Worm (Caenorhabditis elegans) whole organism, L1 larva: ENCODE data around the gene pqn-83.

Source experiments
- C04F5.9 ChIP-seq: sonication (generic microtip); optimal IDR thresholded peaks from 2 replicates; lab custom pipeline; 2016; ENCODE audit warnings: missing genetic modification characterization, missing compliant biosample characterization
- aha-1 ChIP-seq: fragments of 150-350 bp; optimal IDR thresholded peaks from 2 replicates; lab custom pipeline; 2014; ENCODE audit warnings: missing biosample characterization, missing genetic modification characterization
- ama-1 ChIP-seq: fragments of 150-350 bp; optimal IDR thresholded peaks from 2 replicates; lab custom pipeline; 2014
- blmp-1 ChIP-seq: fragments of 150-350 bp; optimal IDR thresholded peaks from 2 replicates; lab custom pipeline; 2014; ENCODE audit warnings: missing biosample characterization, missing genetic modification characterization
- ceh-63 ChIP-seq: fragments of 200-800 bp; sonication (Bioruptor generic); optimal IDR thresholded peaks from 2 replicates; lab custom pipeline; 2018; ENCODE audit warnings: mild to moderate bottlenecking, missing genetic modification characterization, missing compliant biosample characterization
- ceh-8 ChIP-seq: fragments of 200-800 bp; sonication (Bioruptor generic); optimal IDR thresholded peaks from 2 replicates; lab custom pipeline; 2018; ENCODE audit warnings: mild to moderate bottlenecking, missing genetic modification characterization, moderate library complexity, missing compliant biosample characterization
- ceh-82 ChIP-seq, 3 experiments: fragments of 150-350 bp in 1 of 3; sonication (generic microtip) in 2 of 3; optimal IDR thresholded peaks; 2 replicates each; lab custom pipeline; 2014 to 2017; ENCODE audit warnings: missing biosample characterization in 3 of 3, missing genetic modification characterization in 3 of 3
- ceh-88 ChIP-seq: fragments of 200-800 bp; sonication (Bioruptor generic); IDR thresholded peaks from 2 replicates; pipeline ENCODE4 v1.3.6; 2022; ENCODE audit warnings: missing genetic modification characterization, missing compliant biosample characterization
- ces-1 ChIP-seq: fragments of 150-350 bp; optimal IDR thresholded peaks from 2 replicates; lab custom pipeline; 2014; ENCODE audit warnings: missing biosample characterization, missing genetic modification reagents, missing genetic modification characterization
- efl-1 ChIP-seq, 4 experiments: fragments of 150-350 bp; optimal IDR thresholded peaks in 3 of 4; peaks in 1 of 4; 1 replicate in 1 of 4; 2 replicates in 3 of 4; lab custom pipeline; 2014; ENCODE audit warnings: missing biosample characterization in 2 of 4, missing genetic modification characterization in 2 of 4, missing genetic modification reagents in 2 of 4
- efl-3 ChIP-seq: fragments of 200-800 bp; sonication (Bioruptor generic); optimal IDR thresholded peaks from 2 replicates; lab custom pipeline; 2018; ENCODE audit warnings: mild to moderate bottlenecking, missing genetic modification characterization, missing compliant biosample characterization
- elt-2 ChIP-seq: sonication (generic microtip); optimal IDR thresholded peaks from 2 replicates; lab custom pipeline; 2016; ENCODE audit warnings: missing genetic modification characterization, mild to moderate bottlenecking, inconsistent platforms, missing compliant biosample characterization, missing genetic modification reagents
- elt-3 ChIP-seq, 6 experiments: fragments of 150-350 bp in 1 of 6; sonication (generic microtip); optimal IDR thresholded peaks; 2 replicates each; lab custom pipeline; 2017 to 2018; ENCODE audit warnings: missing biosample characterization in 6 of 6, missing genetic modification characterization in 6 of 6, inconsistent platforms in 1 of 6
- ets-5 ChIP-seq: fragments of 200-800 bp; sonication (Bioruptor generic); IDR thresholded peaks from 2 replicates; pipeline ENCODE4 v1.3.6; 2022; ENCODE audit warnings: missing genetic modification characterization, missing compliant biosample characterization
- fkh-10 ChIP-seq: sonication (generic microtip); optimal IDR thresholded peaks from 2 replicates; lab custom pipeline; 2017; ENCODE audit warnings: missing biosample characterization, missing genetic modification reagents, missing genetic modification characterization
- fkh-4 ChIP-seq: sonication (generic microtip); optimal IDR thresholded peaks from 2 replicates; lab custom pipeline; 2016; ENCODE audit warnings: missing compliant biosample characterization, missing genetic modification characterization, borderline replicate concordance
- hlh-17 ChIP-seq: fragments of 200-800 bp; sonication (Bioruptor generic); optimal IDR thresholded peaks from 2 replicates; lab custom pipeline; 2018; ENCODE audit warnings: missing genetic modification characterization, mild to moderate bottlenecking, missing compliant biosample characterization, moderate library complexity, borderline replicate concordance
- jun-1 ChIP-seq: fragments of 150-350 bp; optimal IDR thresholded peaks from 2 replicates; lab custom pipeline; 2014; ENCODE audit warnings: missing biosample characterization, missing genetic modification reagents, missing genetic modification characterization
- lin-14 ChIP-seq: fragments of 200-800 bp; sonication (Bioruptor generic); optimal IDR thresholded peaks from 2 replicates; lab custom pipeline; 2018; ENCODE audit warnings: mild to moderate bottlenecking, missing genetic modification characterization, moderate library complexity, missing compliant biosample characterization
- lin-35 ChIP-seq, 2 experiments: fragments of 150-350 bp; optimal IDR thresholded peaks; 2 replicates each; lab custom pipeline; 2014; ENCODE audit warnings: missing biosample characterization in 2 of 2, missing genetic modification characterization in 2 of 2, missing genetic modification reagents in 2 of 2
- lir-3 ChIP-seq: sonication (generic microtip); optimal IDR thresholded peaks from 2 replicates; lab custom pipeline; 2016; ENCODE audit warnings: mild to moderate bottlenecking, missing genetic modification characterization, moderate library complexity, missing compliant biosample characterization; ENCODE audit not compliant: poor library complexity
- mab-9 ChIP-seq: fragments of 200-800 bp; sonication (Bioruptor generic); IDR thresholded peaks from 2 replicates; pipeline ENCODE4 v1.3.6; 2022; ENCODE audit warnings: missing genetic modification reagents, missing genetic modification characterization, missing compliant biosample characterization
- mef-2 ChIP-seq: fragments of 150-350 bp; optimal IDR thresholded peaks from 2 replicates; lab custom pipeline; 2014; ENCODE audit warnings: missing biosample characterization, missing genetic modification characterization
- mep-1 ChIP-seq: fragments of 150-350 bp; optimal IDR thresholded peaks from 2 replicates; lab custom pipeline; 2014; ENCODE audit warnings: missing biosample characterization, missing genetic modification characterization
- nhr-19 ChIP-seq: fragments of 200-800 bp; sonication (Bioruptor generic); conservative IDR thresholded peaks from 2 replicates; pipeline ENCODE4 v1.3.6; 2022; ENCODE audit warnings: missing genetic modification characterization, missing compliant biosample characterization
- nhr-237 ChIP-seq: fragments of 150-350 bp; optimal IDR thresholded peaks from 2 replicates; lab custom pipeline; 2014; ENCODE audit warnings: missing biosample characterization, missing genetic modification characterization
- nhr-28 ChIP-seq: fragments of 150-350 bp; optimal IDR thresholded peaks from 2 replicates; lab custom pipeline; 2014; ENCODE audit warnings: missing biosample characterization, missing genetic modification characterization
- nhr-76 ChIP-seq: sonication (generic microtip); optimal IDR thresholded peaks from 2 replicates; lab custom pipeline; 2017; ENCODE audit warnings: missing biosample characterization, missing genetic modification characterization
- nhr-85 ChIP-seq: sonication (generic microtip); peaks from one replicate; lab custom pipeline; 2016; ENCODE audit warnings: missing genetic modification characterization, inconsistent platforms, missing compliant biosample characterization
- nhr-90 ChIP-seq: sonication (generic microtip); optimal IDR thresholded peaks from 2 replicates; lab custom pipeline; 2016; ENCODE audit warnings: mild to moderate bottlenecking, missing genetic modification characterization, missing compliant biosample characterization; ENCODE audit not compliant: poor library complexity
- pqm-1 ChIP-seq: sonication (generic microtip); optimal IDR thresholded peaks from 3 replicates; lab custom pipeline; 2017; ENCODE audit warnings: missing biosample characterization, missing genetic modification characterization
- skn-1 ChIP-seq: fragments of 150-350 bp; optimal IDR thresholded peaks from 2 replicates; lab custom pipeline; 2014; ENCODE audit warnings: missing biosample characterization, missing genetic modification characterization
- snu-23 ChIP-seq: sonication (generic microtip); optimal IDR thresholded peaks from 2 replicates; lab custom pipeline; 2016; ENCODE audit warnings: missing genetic modification characterization, missing compliant biosample characterization
- sptf-1 ChIP-seq: fragments of 150-350 bp; optimal IDR thresholded peaks from 2 replicates; lab custom pipeline; 2014; ENCODE audit warnings: missing biosample characterization, missing genetic modification characterization
- tlp-1 ChIP-seq: fragments of 150-350 bp; optimal IDR thresholded peaks from 2 replicates; lab custom pipeline; 2014; ENCODE audit warnings: missing biosample characterization, missing genetic modification characterization
- unc-130 ChIP-seq: fragments of 150-350 bp; optimal IDR thresholded peaks from 2 replicates; lab custom pipeline; 2017; ENCODE audit warnings: missing biosample characterization, missing genetic modification characterization, inconsistent platforms
- unc-30 ChIP-seq: sonication (generic microtip); optimal IDR thresholded peaks from 2 replicates; lab custom pipeline; 2017; ENCODE audit warnings: missing biosample characterization, missing genetic modification characterization
- unc-86 ChIP-seq: sonication (generic microtip); optimal IDR thresholded peaks from 2 replicates; lab custom pipeline; 2016; ENCODE audit warnings: missing genetic modification characterization, missing compliant biosample characterization
- vab-15 ChIP-seq: sonication (generic microtip); optimal IDR thresholded peaks from 2 replicates; lab custom pipeline; 2017; ENCODE audit warnings: missing genotype, mild to moderate bottlenecking, missing genetic modification characterization, missing compliant biosample characterization
- xbp-1 ChIP-seq: sonication (generic microtip); optimal IDR thresholded peaks from 2 replicates; lab custom pipeline; 2016; ENCODE audit warnings: missing genetic modification characterization, missing compliant biosample characterization
- zag-1 ChIP-seq: fragments of 150-350 bp; optimal IDR thresholded peaks from 2 replicates; lab custom pipeline; 2014; ENCODE audit warnings: missing biosample characterization, missing genetic modification characterization
- zip-4 ChIP-seq: fragments of 200-800 bp; sonication (Bioruptor generic); optimal IDR thresholded peaks from 2 replicates; lab custom pipeline; 2018; ENCODE audit warnings: mild to moderate bottlenecking, missing genetic modification characterization, moderate library complexity, missing compliant biosample characterization

pqn-83 gene

DNA sequence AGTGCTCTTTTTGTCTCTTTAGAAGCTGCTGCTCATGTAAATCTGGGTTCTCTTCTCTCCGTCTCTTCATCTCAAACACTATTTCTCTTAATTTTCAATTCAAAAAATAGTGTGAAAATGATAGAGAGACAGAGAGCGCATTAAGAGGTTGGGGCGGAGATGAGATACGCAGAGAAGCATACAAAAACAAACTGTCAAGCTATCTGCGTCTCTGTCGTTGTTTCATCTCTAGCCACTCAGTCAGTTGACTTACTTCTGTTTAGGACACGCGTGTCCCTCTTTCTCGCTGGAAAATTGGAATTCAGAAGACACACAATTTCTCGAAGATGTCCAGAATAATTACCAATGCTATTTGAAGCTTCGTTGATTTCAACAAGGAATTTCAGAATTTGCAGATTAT, 38.1 kb downstream of the pqn-83 start (continued):
- TF ChIP-seq vab-15 (tag; lab: Kevin White, UChicago) (no peak), skn-1 (tag; lab: Kevin White, UChicago) (peak; percentile 82), unc-86 (tag; lab: Kevin White, UChicago) (peak; percentile 98), mep-1 (peak; percentile 97), unc-30 (tag; lab: Kevin White, UChicago) (peak; percentile 48), efl-3 (no peak), nhr-76 (tag; lab: Kevin White, UChicago) (peak; percentile 50), zag-1 (peak; percentile 92), fkh-10 (peak; percentile 97), unc-130 (tag; lab: Kevin White, UChicago) (peak; percentile 64), mab-9 (peak; percentile 85), aha-1 (tag; lab: Kevin White, UChicago) (peak; percentile 54), nhr-19 (GFP tag; lab: Robert Waterston, UW) (peak; percentile 94), jun-1 (tag; lab: Kevin White, UChicago) (peak; percentile 94), mef-2 (tag; lab: Kevin White, UChicago) (peak; percentile 86), snu-23 (peak; percentile 98), lir-3 (tag; lab: Kevin White, UChicago) (peak; percentile 88), C04F5.9 (tag; lab: Kevin White, UChicago) (peak; percentile 76), nhr-90 (peak; percentile 91), nhr-237 (tag; lab: Kevin White, UChicago) (peak; percentile 83), sptf-1 (tag; lab: Kevin White, UChicago) (no peak), fkh-4 (tag; lab: Kevin White, UChicago) (peak; percentile 74), ces-1 (GFP tag; lab: Kevin White, UChicago) (peak; percentile 69), nhr-28 (tag; lab: Kevin White, UChicago) (no peak), ceh-82 (tag; optimal IDR thresholded peaks at IDR 0.05; lab: Kevin White, UChicago) (peak; percentile 76 to 95 (median 91)), hlh-17 (GFP tag; lab: Kevin White, UChicago) (no peak), zip-4 (GFP tag; lab: Kevin White, UChicago) (peak; percentile 65), ceh-63 (no peak), ets-5 (GFP tag; lab: Robert Waterston, UW) (no peak), ceh-8 (GFP tag; lab: Kevin White, UChicago) (peak; percentile 98), elt-3 (tag; optimal IDR thresholded peaks at IDR 0.05; lab: Kevin White, UChicago) (peak in 2 of 6 experiments; percentile 71 to 83), ama-1 (lab: Kevin White, UChicago) (peak; percentile 93), xbp-1 (tag; lab: Kevin White, UChicago) (peak; percentile 91), elt-2 (peak; percentile 79), ceh-88 (GFP tag; lab: Robert Waterston, UW) (peak; percentile 67), efl-1 (optimal IDR thresholded peaks at IDR 0.05; lab: Kevin White, UChicago) (peak; percentile 90 to 96), efl-1 (GFP tag; optimal IDR thresholded peaks at IDR 0.05 in 1 of 2; lab: Kevin White, UChicago) (peak; percentile 68 to 97)
- TF ChIP-seq, all 84 proteins: peak for 67

DNA sequence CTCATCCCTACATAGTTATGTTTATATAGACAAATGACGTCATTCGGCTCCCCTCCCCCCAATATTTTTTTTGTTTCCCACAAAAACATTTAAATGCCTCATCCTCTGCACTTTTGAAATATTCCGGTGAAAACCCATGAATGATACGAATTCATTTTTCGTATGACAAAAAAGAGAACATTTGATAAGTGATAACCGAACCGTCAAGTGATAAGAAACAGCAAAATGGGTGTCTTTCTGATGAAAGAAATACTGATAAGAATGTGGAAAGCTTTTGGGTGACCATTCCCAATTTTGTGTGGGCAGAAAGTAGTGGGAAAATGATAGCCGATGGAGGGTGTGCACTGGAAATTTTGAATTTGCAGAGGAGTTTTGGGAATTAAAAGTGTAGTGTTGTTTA, 39.9 kb downstream of the pqn-83 start:
- peak; percentile 29 for TF ChIP-seq tlp-1 (tag; lab: Kevin White, UChicago)
- peak; percentile 21 for TF ChIP-seq blmp-1 (tag; lab: Kevin White, UChicago)
- no peak for TF ChIP-seq zag-1
- peak; percentile 58 for TF ChIP-seq lin-14 (GFP tag; lab: Kevin White, UChicago)
- TF ChIP-seq lin-35 (GFP tag; optimal IDR thresholded peaks at IDR 0.05; lab: Kevin White, UChicago) = peak in 1 of 2 experiments; percentile 41
- peak; percentile 85 for TF ChIP-seq pqm-1 (tag; lab: Kevin White, UChicago)
- no peak for TF ChIP-seq nhr-85 (tag; lab: Kevin White, UChicago)
- TF ChIP-seq elt-2 = peak; percentile 81
- no peak for TF ChIP-seq xbp-1 (tag; lab: Kevin White, UChicago)
- no peak for TF ChIP-seq mab-9
